Fruit fly (Drosophila melanogaster) S2 (cell line): ENCODE data around the gene CG15550.

ENCODE experiments used
- CG8478 ChIP-seq: fragments of >200 bp; optimal IDR thresholded peaks from 2 replicates; lab custom pipeline; 2018
- CTCF ChIP-seq, 2 experiments: fragments of >200 bp; optimal IDR thresholded peaks; 2 replicates each; lab custom pipeline; 2018

DNA sequence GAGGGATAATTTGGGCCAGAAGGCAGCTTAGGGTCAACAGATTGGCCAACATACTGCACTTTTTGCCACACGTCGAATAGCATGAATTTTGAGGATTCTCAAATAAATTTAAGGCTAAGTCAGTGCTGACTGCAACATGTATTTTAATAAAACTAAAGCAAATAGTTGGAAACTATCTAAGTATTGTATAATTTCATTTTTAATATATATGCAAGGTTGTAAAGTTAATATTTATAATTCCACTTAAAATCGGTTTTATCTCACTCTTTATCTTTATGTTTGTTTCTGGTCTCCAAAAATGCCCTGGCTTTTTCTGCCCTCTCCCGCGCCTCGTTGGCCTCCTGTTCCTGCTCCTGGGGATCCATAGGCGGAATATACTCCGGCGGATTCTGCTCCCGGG lies 495 bp downstream of the CG15550 start, which contains the start of gene CG15549:
- TF ChIP-seq CTCF (optimal IDR thresholded peaks at IDR 0.05; lab: Kevin White, UChicago) (no peak), CG8478 (lab: Kevin White, UChicago) (no peak)
